Fruit fly (Drosophila melanogaster) whole organism: ENCODE results near the gene Cp7Fc.

Experiments used
- CG8478 ChIP-seq: fragments of >200 bp; optimal IDR thresholded peaks from 2 replicates; lab custom pipeline; 2018; ENCODE audit warnings: inconsistent platforms
- Dll ChIP-seq: fragments of >200 bp; optimal IDR thresholded peaks from 2 replicates; lab custom pipeline; 2017
- EcR ChIP-seq, 2 experiments: fragments of >200 bp; optimal IDR thresholded peaks; 2 replicates each; lab custom pipeline; 2017; ENCODE audit warnings: missing biosample characterization in 2 of 2, missing genetic modification characterization in 2 of 2, missing genetic modification reagents in 2 of 2
- pan ChIP-seq: fragments of >200 bp; optimal IDR thresholded peaks from 2 replicates; lab custom pipeline; 2017
- psq ChIP-seq: fragments of >200 bp; optimal IDR thresholded peaks from 2 replicates; lab custom pipeline; 2017
- usp ChIP-seq: fragments of >200 bp; optimal IDR thresholded peaks from 2 replicates; lab custom pipeline; 2017; ENCODE audit warnings: missing biosample characterization, missing genetic modification characterization, mixed read lengths

Gene Cp7Fc

dm6 chrX:8473339-8473887, 3.5 kb upstream of the Cp7Fc start, which contains the start of gene Cp7Fb:
TSS of gene Cp7Fb (plus strand) at chrX:8473837.
- no peak for TF ChIP-seq CG8478 (lab: Kevin White, UChicago)
- TF ChIP-seq pan (lab: Kevin White, UChicago), result no peak
- TF ChIP-seq Dll (lab: Kevin White, UChicago), result no peak
- TF ChIP-seq EcR (GFP tag; optimal IDR thresholded peaks at IDR 0.05; lab: Kevin White, UChicago), result no peak
- TF ChIP-seq psq, result no peak
- TF ChIP-seq usp (GFP tag; lab: Kevin White, UChicago), result no peak

- no peak for TF ChIP-seq usp (GFP tag; lab: Kevin White, UChicago)
- TF ChIP-seq Dll (lab: Kevin White, UChicago), result no peak
- TF ChIP-seq psq, result no peak
- no peak for TF ChIP-seq CG8478 (lab: Kevin White, UChicago)
- no peak for TF ChIP-seq pan (lab: Kevin White, UChicago)
- no peak for TF ChIP-seq EcR (GFP tag; optimal IDR thresholded peaks at IDR 0.05; lab: Kevin White, UChicago)
Measured at dm6 chrX:8475657-8476056, 1.3 kb upstream of the Cp7Fc start.

dm6 chrX:8479031-8479568, 2.2 kb downstream of the Cp7Fc start, which contains the start of gene Cp36:
TSS of gene Cp36 (plus strand) at chrX:8479319.
- TF ChIP-seq EcR (GFP tag; optimal IDR thresholded peaks at IDR 0.05; lab: Kevin White, UChicago), result no peak
- TF ChIP-seq pan (lab: Kevin White, UChicago), result no peak
- TF ChIP-seq usp (GFP tag; lab: Kevin White, UChicago), result no peak
- no peak for TF ChIP-seq CG8478 (lab: Kevin White, UChicago)
- TF ChIP-seq psq, result no peak
- no peak for TF ChIP-seq Dll (lab: Kevin White, UChicago)

dm6 chrX:8481462-8481861, 4.5 kb downstream of the Cp7Fc start, which contains the start of gene Cp38:
TSS of gene Cp38 (plus strand) at chrX:8481837.
- no peak for TF ChIP-seq usp (GFP tag; lab: Kevin White, UChicago)
- no peak for TF ChIP-seq EcR (GFP tag; optimal IDR thresholded peaks at IDR 0.05; lab: Kevin White, UChicago)
- TF ChIP-seq psq, result no peak
- TF ChIP-seq Dll (lab: Kevin White, UChicago), result no peak
- no peak for TF ChIP-seq CG8478 (lab: Kevin White, UChicago)
- no peak for TF ChIP-seq pan (lab: Kevin White, UChicago)

dm6 chrX:8483671-8484070, 6.8 kb downstream of the Cp7Fc start, which contains the start of gene CG33223:
TSS of gene CG33223 (minus strand) at chrX:8483885.
- TF ChIP-seq Dll (lab: Kevin White, UChicago), result no peak
- no peak for TF ChIP-seq CG8478 (lab: Kevin White, UChicago)
- no peak for TF ChIP-seq EcR (GFP tag; optimal IDR thresholded peaks at IDR 0.05; lab: Kevin White, UChicago)
- no peak for TF ChIP-seq pan (lab: Kevin White, UChicago)
- TF ChIP-seq usp (GFP tag; lab: Kevin White, UChicago), result no peak
- no peak for TF ChIP-seq psq

- TF ChIP-seq EcR (GFP tag; optimal IDR thresholded peaks at IDR 0.05; lab: Kevin White, UChicago), result no peak
Measured at dm6 chrX:8484778-8485177, 7.9 kb downstream of the Cp7Fc start.

- TF ChIP-seq CG8478 (lab: Kevin White, UChicago), result no peak
- TF ChIP-seq EcR (GFP tag; optimal IDR thresholded peaks at IDR 0.05; lab: Kevin White, UChicago), result no peak
- TF ChIP-seq psq, result no peak
- no peak for TF ChIP-seq pan (lab: Kevin White, UChicago)
- no peak for TF ChIP-seq Dll (lab: Kevin White, UChicago)
- no peak for TF ChIP-seq usp (GFP tag; lab: Kevin White, UChicago)
Measured at dm6 chrX:8489048-8489447, 12.1 kb downstream of the Cp7Fc start, which contains the start of gene CG33181. TSS of gene CG33181 (plus strand) at chrX:8489348.

dm6 chrX:8489485-8489970, 12.6 kb downstream of the Cp7Fc start, which contains the start of gene otu:
TSS of gene otu (minus strand) at chrX:8489535.
- TF ChIP-seq pan (lab: Kevin White, UChicago), result no peak
- TF ChIP-seq EcR (GFP tag; optimal IDR thresholded peaks at IDR 0.05; lab: Kevin White, UChicago), result no peak
- TF ChIP-seq psq, result no peak
- TF ChIP-seq usp (GFP tag; lab: Kevin White, UChicago), result no peak
- TF ChIP-seq Dll (lab: Kevin White, UChicago), result no peak
- no peak for TF ChIP-seq CG8478 (lab: Kevin White, UChicago)

- no peak for TF ChIP-seq EcR (GFP tag; optimal IDR thresholded peaks at IDR 0.05; lab: Kevin White, UChicago)
Measured at dm6 chrX:8490291-8490975, 13.5 kb downstream of the Cp7Fc start.

- TF ChIP-seq Dll (lab: Kevin White, UChicago), result no peak
- no peak for TF ChIP-seq EcR (GFP tag; optimal IDR thresholded peaks at IDR 0.05; lab: Kevin White, UChicago)
- TF ChIP-seq pan (lab: Kevin White, UChicago), result no peak
- TF ChIP-seq psq, result no peak
- no peak for TF ChIP-seq CG8478 (lab: Kevin White, UChicago)
- no peak for TF ChIP-seq usp (GFP tag; lab: Kevin White, UChicago)
Measured at dm6 chrX:8490976-8491345, 14.0 kb downstream of the Cp7Fc start.

dm6 chrX:8491452-8492046, 14.6 kb downstream of the Cp7Fc start:
- TF ChIP-seq usp (GFP tag; lab: Kevin White, UChicago) (no peak), psq (no peak), pan (lab: Kevin White, UChicago) (no peak), EcR (GFP tag; optimal IDR thresholded peaks at IDR 0.05; lab: Kevin White, UChicago) (no peak)
